Worm (Caenorhabditis elegans) whole organism, L3 larva: ENCODE measurements around the gene F36F12.1.
A peak's percentile ranks its signal among the peaks of the same experiment; 100 is the strongest.

Source experiments
- ZK546.5 ChIP-seq: sonication (generic microtip); optimal IDR thresholded peaks from 2 replicates; lab custom pipeline; 2017; ENCODE audit warnings: missing biosample characterization, missing genetic modification characterization
- aly-2 ChIP-seq: fragments of 150-350 bp; optimal IDR thresholded peaks from 2 replicates; lab custom pipeline; 2014; ENCODE audit warnings: missing biosample characterization, missing genetic modification characterization
- ceh-28 ChIP-seq: fragments of 150-350 bp; optimal IDR thresholded peaks from 2 replicates; lab custom pipeline; 2014; ENCODE audit warnings: missing biosample characterization, missing genetic modification reagents, missing genetic modification characterization
- ceh-82 ChIP-seq: fragments of 150-350 bp; optimal IDR thresholded peaks from 2 replicates; lab custom pipeline; 2014; ENCODE audit warnings: missing biosample characterization, missing genetic modification characterization
- ceh-9 ChIP-seq: sonication (generic microtip); optimal IDR thresholded peaks from 2 replicates; lab custom pipeline; 2018; ENCODE audit warnings: missing biosample characterization, missing genetic modification characterization
- egl-27 ChIP-seq: sonication (generic microtip); optimal IDR thresholded peaks from 4 replicates; lab custom pipeline; 2017; ENCODE audit warnings: missing biosample characterization, missing genetic modification reagents, missing genetic modification characterization
- egl-5 ChIP-seq: fragments of 150-350 bp; optimal IDR thresholded peaks from 2 replicates; lab custom pipeline; 2017; ENCODE audit warnings: missing biosample characterization, missing genetic modification reagents, missing genetic modification characterization, inconsistent platforms
- elt-1 ChIP-seq: fragments of 150-350 bp; optimal IDR thresholded peaks from 2 replicates; lab custom pipeline; 2014; ENCODE audit warnings: missing biosample characterization, missing genetic modification characterization
- elt-2 ChIP-seq: sonication (generic microtip); optimal IDR thresholded peaks from 2 replicates; lab custom pipeline; 2016; ENCODE audit warnings: missing genetic modification reagents, mild to moderate bottlenecking, missing genetic modification characterization, missing compliant biosample characterization
- eor-1 ChIP-seq, 2 experiments: fragments of 150-350 bp; optimal IDR thresholded peaks; 2 replicates each; lab custom pipeline; 2014 to 2018; ENCODE audit warnings: missing biosample characterization in 2 of 2, missing genetic modification characterization in 2 of 2
- fkh-10 ChIP-seq: sonication (generic microtip); optimal IDR thresholded peaks from 2 replicates; lab custom pipeline; 2017; ENCODE audit warnings: missing biosample characterization, missing genetic modification reagents, missing genetic modification characterization
- fkh-2 ChIP-seq: fragments of 150-350 bp; optimal IDR thresholded peaks from 2 replicates; lab custom pipeline; 2014; ENCODE audit warnings: missing biosample characterization, missing genetic modification reagents, missing genetic modification characterization
- fos-1 ChIP-seq: fragments of 150-350 bp; optimal IDR thresholded peaks from 2 replicates; lab custom pipeline; 2014; ENCODE audit warnings: missing biosample characterization, missing genetic modification characterization
- hmg-11 ChIP-seq: sonication (generic microtip); optimal IDR thresholded peaks from 2 replicates; lab custom pipeline; 2016; ENCODE audit warnings: missing genetic modification characterization, missing compliant biosample characterization
- jun-1 ChIP-seq: fragments of 150-350 bp; optimal IDR thresholded peaks from 2 replicates; lab custom pipeline; 2014; ENCODE audit warnings: missing biosample characterization, missing genetic modification reagents, missing genetic modification characterization
- lin-15B ChIP-seq: fragments of 150-350 bp; optimal IDR thresholded peaks from 2 replicates; lab custom pipeline; 2014; ENCODE audit warnings: missing biosample characterization, missing genetic modification characterization
- lin-39 ChIP-seq: fragments of 150-350 bp; optimal IDR thresholded peaks from 2 replicates; lab custom pipeline; 2018; ENCODE audit warnings: missing biosample characterization, missing genetic modification reagents, missing genetic modification characterization
- mdl-1 ChIP-seq: fragments of 150-350 bp; optimal IDR thresholded peaks from 2 replicates; lab custom pipeline; 2014; ENCODE audit warnings: missing biosample characterization, missing genetic modification characterization
- mml-1 ChIP-seq: fragments of 150-350 bp; sonication (generic microtip); optimal IDR thresholded peaks from 3 replicates; lab custom pipeline; 2014; ENCODE audit warnings: missing biosample characterization, missing genetic modification characterization
- nfya-1 ChIP-seq: sonication (generic microtip); optimal IDR thresholded peaks from 2 replicates; lab custom pipeline; 2017; ENCODE audit warnings: missing genetic modification characterization, mild to moderate bottlenecking, missing compliant biosample characterization, antibody characterized with exemption, moderate library complexity; ENCODE audit not compliant: insufficient read depth
- nhr-237 ChIP-seq: fragments of 150-350 bp; optimal IDR thresholded peaks from 2 replicates; lab custom pipeline; 2014; ENCODE audit warnings: missing biosample characterization, missing genetic modification characterization
- nhr-25 ChIP-seq: sonication (generic microtip); optimal IDR thresholded peaks from 2 replicates; lab custom pipeline; 2017; ENCODE audit warnings: missing biosample characterization, missing genetic modification characterization
- nhr-43 ChIP-seq: sonication (generic microtip); optimal IDR thresholded peaks from 2 replicates; lab custom pipeline; 2016; ENCODE audit warnings: mild to moderate bottlenecking, missing genetic modification characterization, missing compliant biosample characterization; ENCODE audit not compliant: poor library complexity, severe bottlenecking
- nhr-67 ChIP-seq: fragments of 150-350 bp; optimal IDR thresholded peaks from 2 replicates; lab custom pipeline; 2014; ENCODE audit warnings: missing biosample characterization, missing genetic modification characterization
- nhr-76 ChIP-seq: fragments of 150-350 bp; sonication (generic microtip); optimal IDR thresholded peaks from 5 replicates; lab custom pipeline; 2014; ENCODE audit warnings: missing biosample characterization, missing genetic modification characterization
- nhr-77 ChIP-seq: fragments of 150-350 bp; optimal IDR thresholded peaks from 2 replicates; lab custom pipeline; 2014; ENCODE audit warnings: missing biosample characterization, missing genetic modification characterization
- pha-4 ChIP-seq: fragments of 150-350 bp; optimal IDR thresholded peaks from 2 replicates; lab custom pipeline; 2014; ENCODE audit warnings: missing biosample characterization, missing genetic modification reagents, missing genetic modification characterization
- pqm-1 ChIP-seq: fragments of 150-350 bp; optimal IDR thresholded peaks from 2 replicates; lab custom pipeline; 2017; ENCODE audit warnings: missing biosample characterization, missing genetic modification characterization, inconsistent platforms
- snpc-4 ChIP-seq: fragments of 150-350 bp; optimal IDR thresholded peaks from 2 replicates; lab custom pipeline; 2014; ENCODE audit warnings: missing biosample characterization, missing genetic modification characterization
- tbx-2 ChIP-seq: sonication (generic microtip); optimal IDR thresholded peaks from 2 replicates; lab custom pipeline; 2016; ENCODE audit warnings: mild to moderate bottlenecking, missing genetic modification characterization, missing compliant biosample characterization
- unc-62 ChIP-seq: fragments of 150-350 bp; sonication (generic microtip); optimal IDR thresholded peaks from 4 replicates; lab custom pipeline; 2014; ENCODE audit warnings: missing biosample characterization, missing genetic modification reagents, missing genetic modification characterization
- zag-1 ChIP-seq: fragments of 150-350 bp; optimal IDR thresholded peaks from 2 replicates; lab custom pipeline; 2014; ENCODE audit warnings: missing biosample characterization, missing genetic modification characterization
- ztf-11 ChIP-seq: fragments of 150-350 bp; optimal IDR thresholded peaks from 2 replicates; lab custom pipeline; 2014; ENCODE audit warnings: missing biosample characterization, missing genetic modification characterization
- ztf-4 ChIP-seq: fragments of 150-350 bp; optimal IDR thresholded peaks from 2 replicates; lab custom pipeline; 2014; ENCODE audit warnings: missing biosample characterization, missing genetic modification characterization

The F36F12.1 gene

ce11 chrV:2067419-2067818 is 35.6 kb downstream of the F36F12.1 start:
- TF ChIP-seq nhr-237 (no peak), nhr-43 (tag; lab: Kevin White, UChicago) (no peak), snpc-4 (tag; lab: Kevin White, UChicago) (no peak), ztf-11 (tag; lab: Kevin White, UChicago) (no peak), nhr-77 (no peak), mdl-1 (tag; lab: Kevin White, UChicago) (no peak), aly-2 (no peak), hmg-11 (no peak), tbx-2 (no peak), ztf-4 (tag; lab: Kevin White, UChicago) (no peak), fkh-10 (GFP tag; lab: Kevin White, UChicago) (no peak), ZK546.5 (no peak), jun-1 (tag; lab: Kevin White, UChicago) (no peak), eor-1 (tag; optimal IDR thresholded peaks at IDR 0.05; lab: Kevin White, UChicago) (no peak), nhr-25 (tag; lab: Kevin White, UChicago) (no peak), fos-1 (no peak), nhr-76 (tag; lab: Kevin White, UChicago) (no peak), elt-1 (tag; lab: Kevin White, UChicago) (no peak), nhr-67 (tag; lab: Kevin White, UChicago) (no peak), ceh-9 (no peak)

ce11 chrV:2066780-2067179 is 36.2 kb downstream of the F36F12.1 start, which contains the start of gene nhr-86:
Gene nhr-86, minus strand, starts transcription at chrV:2066850.
- TF ChIP-seq nfya-1 (tag; lab: Kevin White, UChicago) (peak; percentile 18), fkh-10 (GFP tag; lab: Kevin White, UChicago) (no peak), elt-2 (tag; lab: Kevin White, UChicago) (peak; percentile 59), hmg-11 (peak; percentile 34), eor-1 (tag; optimal IDR thresholded peaks at IDR 0.05; lab: Kevin White, UChicago) (no peak)

ce11 chrV:2057324-2057723 is 45.7 kb downstream of the F36F12.1 start, which contains the start of gene comt-3:
Gene comt-3, plus strand, starts transcription at chrV:2057537.
- TF ChIP-seq pqm-1 (no peak), tbx-2 (no peak), nhr-67 (tag; lab: Kevin White, UChicago) (no peak), mml-1 (tag; lab: Kevin White, UChicago) (no peak), unc-62 (no peak), zag-1 (tag; lab: Kevin White, UChicago) (no peak), fkh-2 (no peak)
- TF ChIP-seq, all 47 proteins: peak for 0

- no peak for TF ChIP-seq ztf-11 (tag; lab: Kevin White, UChicago)
- no peak for TF ChIP-seq ztf-4 (tag; lab: Kevin White, UChicago)
- TF ChIP-seq mdl-1 (tag; lab: Kevin White, UChicago), result no peak
- peak; percentile 8 for TF ChIP-seq lin-15B
- TF ChIP-seq pqm-1, result peak; percentile 28
- peak; percentile 63 for TF ChIP-seq elt-2 (tag; lab: Kevin White, UChicago)
- TF ChIP-seq ceh-82 (tag; lab: Kevin White, UChicago), result no peak
- peak; percentile 58 for TF ChIP-seq pha-4 (tag; lab: Kevin White, UChicago)
- peak; percentile 25 for TF ChIP-seq nhr-76 (tag; lab: Kevin White, UChicago)
- no peak for TF ChIP-seq nhr-25 (tag; lab: Kevin White, UChicago)
These were observed 47.1 kb downstream of the F36F12.1 start for ce11 chrV:2055765-2056504.

ce11 chrV:2054254-2054653 is 48.8 kb downstream of the F36F12.1 start:
- TF ChIP-seq ceh-28 (tag; lab: Kevin White, UChicago) (no peak), lin-39 (tag; lab: Kevin White, UChicago) (no peak), nhr-25 (tag; lab: Kevin White, UChicago) (no peak), egl-27 (no peak), elt-2 (tag; lab: Kevin White, UChicago) (no peak), elt-1 (tag; lab: Kevin White, UChicago) (no peak), ZK546.5 (no peak), egl-5 (no peak)
